Worm (Caenorhabditis elegans) whole organism, L3 larva: ENCODE results near the gene ech-4.

Experiments used
- elt-1 ChIP-seq: fragments of 150-350 bp; optimal IDR thresholded peaks from 2 replicates; lab custom pipeline; 2014; ENCODE audit warnings: missing biosample characterization, missing genetic modification characterization
- nhr-23 ChIP-seq: fragments of 150-350 bp; optimal IDR thresholded peaks from 2 replicates; lab custom pipeline; 2014; ENCODE audit warnings: missing biosample characterization, missing genetic modification reagents, missing genetic modification characterization
- nhr-237 ChIP-seq: fragments of 150-350 bp; optimal IDR thresholded peaks from 2 replicates; lab custom pipeline; 2014; ENCODE audit warnings: missing biosample characterization, missing genetic modification characterization
- nhr-25 ChIP-seq: sonication (generic microtip); optimal IDR thresholded peaks from 2 replicates; lab custom pipeline; 2017; ENCODE audit warnings: missing biosample characterization, missing genetic modification characterization
- nhr-28 ChIP-seq: fragments of 150-350 bp; optimal IDR thresholded peaks from 2 replicates; lab custom pipeline; 2014; ENCODE audit warnings: missing biosample characterization, missing genetic modification characterization
- pha-4 ChIP-seq: fragments of 150-350 bp; optimal IDR thresholded peaks from 2 replicates; lab custom pipeline; 2014; ENCODE audit warnings: missing biosample characterization, missing genetic modification reagents, missing genetic modification characterization
- snpc-4 ChIP-seq: fragments of 150-350 bp; optimal IDR thresholded peaks from 2 replicates; lab custom pipeline; 2014; ENCODE audit warnings: missing biosample characterization, missing genetic modification characterization

ce11 chrII:10804907-10805306, 15.9 kb upstream of the ech-4 start:
- no peak for TF ChIP-seq nhr-23
- TF ChIP-seq nhr-28 (tag; lab: Kevin White, UChicago): no peak
- TF ChIP-seq nhr-25: no peak
- TF ChIP-seq elt-1 (tag; lab: Kevin White, UChicago): no peak
- TF ChIP-seq pha-4 (tag; lab: Kevin White, UChicago): no peak
- no peak for TF ChIP-seq snpc-4
- TF ChIP-seq nhr-237: no peak
